Worm (Caenorhabditis elegans): ENCODE results near the gene asp-12.
A peak's percentile ranks its signal among the peaks of the same experiment; 100 is the strongest.

Gene asp-12

ce11 chrV:8268902-8269301 is at the start of gene asp-12, which contains the start of gene asp-6:
Gene asp-12, plus strand, starts transcription at chrV:8269210.
Gene asp-6, minus strand, starts transcription at chrV:8268937.
- TF ChIP-seq nhr-12 (tag; optimal IDR thresholded peaks at IDR 0.05), result no peak
- TF ChIP-seq zag-1 (tag; optimal IDR thresholded peaks at IDR 0.05), result no peak
- TF ChIP-seq fos-1 (tag; optimal IDR thresholded peaks at IDR 0.05), result peak; percentile 8
- TF ChIP-seq Y55F3AM.14 (GFP tag; optimal IDR thresholded peaks at IDR 0.05), result no peak
- TF ChIP-seq nhr-25 (tag; optimal IDR thresholded peaks at IDR 0.05), result no peak
- no peak for TF ChIP-seq ztf-4 (tag; optimal IDR thresholded peaks at IDR 0.05)
- peak; percentile 35 for TF ChIP-seq sma-9 (GFP tag; optimal IDR thresholded peaks at IDR 0.05)
- TF ChIP-seq sma-9 (tag; optimal IDR thresholded peaks at IDR 0.05), result no peak
- no peak for TF ChIP-seq lin-39 (tag; optimal IDR thresholded peaks at IDR 0.05)
- TF ChIP-seq ceh-16 (tag; optimal IDR thresholded peaks at IDR 0.05), result no peak
- TF ChIP-seq F13H6.1 (tag; optimal IDR thresholded peaks at IDR 0.05), result no peak
- no peak for TF ChIP-seq peb-1 (tag; optimal IDR thresholded peaks at IDR 0.05)
- TF ChIP-seq alr-1 (tag; optimal IDR thresholded peaks at IDR 0.05), result no peak

- no peak for TF ChIP-seq nhr-6 (tag; optimal IDR thresholded peaks at IDR 0.05)
Measured at ce11 chrV:8219550-8219949, 49.5 kb upstream of the asp-12 start.

- peak; percentile 44 for TF ChIP-seq nhr-129 (tag; optimal IDR thresholded peaks at IDR 0.05)
- TF ChIP-seq unc-55 (GFP tag; optimal IDR thresholded peaks at IDR 0.05), result peak; percentile 34
- TF ChIP-seq lsy-2 (tag; optimal IDR thresholded peaks at IDR 0.05), result peak in 1 of 2 experiments; percentile 41
- no peak for TF ChIP-seq nhr-237 (tag; optimal IDR thresholded peaks at IDR 0.05)
- TF ChIP-seq C34F6.9 (tag; optimal IDR thresholded peaks at IDR 0.05), result peak; percentile 48
- TF ChIP-seq crh-2 (tag; optimal IDR thresholded peaks at IDR 0.05), result peak; percentile 88
- peak; percentile 11 for TF ChIP-seq snpc-4 (tag; optimal IDR thresholded peaks at IDR 0.05)
- no peak for TF ChIP-seq nhr-6 (tag; optimal IDR thresholded peaks at IDR 0.05)
- TF ChIP-seq gmeb-1 (tag; optimal IDR thresholded peaks at IDR 0.05), result peak; percentile 53
Measured at ce11 chrV:8221083-8221538, 47.9 kb upstream of the asp-12 start, which contains the start of the genes cogc-6 and air-1. Gene cogc-6, minus strand, starts transcription at chrV:8221316. Gene air-1, plus strand, starts transcription at chrV:8221488.

- no peak for TF ChIP-seq elt-1 (tag; optimal IDR thresholded peaks at IDR 0.05)
- no peak for TF ChIP-seq aly-2 (tag; optimal IDR thresholded peaks at IDR 0.05)
- no peak for TF ChIP-seq ZK546.5 (tag; optimal IDR thresholded peaks at IDR 0.05)
- TF ChIP-seq mbf-1 (tag; optimal IDR thresholded peaks at IDR 0.05), result no peak
- TF ChIP-seq Y55F3AM.14 (GFP tag; optimal IDR thresholded peaks at IDR 0.05), result no peak
- no peak for TF ChIP-seq dmd-4 (tag; optimal IDR thresholded peaks at IDR 0.05)
- TF ChIP-seq unc-62 (GFP tag; optimal IDR thresholded peaks at IDR 0.05), result no peak
- no peak for TF ChIP-seq mab-5 (tag; optimal IDR thresholded peaks at IDR 0.05)
- TF ChIP-seq mdl-1 (tag; optimal IDR thresholded peaks at IDR 0.05), result no peak
- TF ChIP-seq gmeb-1 (tag; optimal IDR thresholded peaks at IDR 0.05), result no peak
- no peak for TF ChIP-seq fos-1 (tag; optimal IDR thresholded peaks at IDR 0.05)
- no peak for TF ChIP-seq lin-11 (tag; optimal IDR thresholded peaks at IDR 0.05)
- TF ChIP-seq R02D3.7 (tag; optimal IDR thresholded peaks at IDR 0.05), result no peak
- TF ChIP-seq nhr-23 (tag; optimal IDR thresholded peaks at IDR 0.05), result no peak
- no peak for TF ChIP-seq peb-1 (tag; optimal IDR thresholded peaks at IDR 0.05)
Measured at ce11 chrV:8223417-8223816, 45.6 kb upstream of the asp-12 start.

- no peak for TF ChIP-seq C34F6.9 (tag; optimal IDR thresholded peaks at IDR 0.05)
- no peak for TF ChIP-seq mdl-1 (tag; optimal IDR thresholded peaks at IDR 0.05)
Measured at ce11 chrV:8224634-8225033, 44.4 kb upstream of the asp-12 start, which contains the start of gene pax-1. Gene pax-1, plus strand, starts transcription at chrV:8224934.

- no peak for TF ChIP-seq peb-1 (tag; optimal IDR thresholded peaks at IDR 0.05)
- TF ChIP-seq zag-1 (tag; optimal IDR thresholded peaks at IDR 0.05), result no peak
- TF ChIP-seq sem-4 (tag; optimal IDR thresholded peaks at IDR 0.05), result no peak
- no peak for TF ChIP-seq blmp-1 (tag; optimal IDR thresholded peaks at IDR 0.05; ENCODE audit: insufficient read depth)
- TF ChIP-seq unc-55 (GFP tag; optimal IDR thresholded peaks at IDR 0.05), result no peak
- TF ChIP-seq sma-9 (GFP tag; optimal IDR thresholded peaks at IDR 0.05), result no peak
- no peak for TF ChIP-seq sma-9 (tag; optimal IDR thresholded peaks at IDR 0.05)
- TF ChIP-seq ztf-11 (tag; optimal IDR thresholded peaks at IDR 0.05), result no peak
Measured at ce11 chrV:8226812-8227211, 42.2 kb upstream of the asp-12 start, which contains the start of gene K07C11.10. Gene K07C11.10, minus strand, starts transcription at chrV:8226912.
